Worm (Caenorhabditis elegans): ENCODE results near the gene ilys-3.
A peak's percentile ranks its signal among the peaks of the same experiment; 100 is the strongest.

The ilys-3 gene

DNA sequence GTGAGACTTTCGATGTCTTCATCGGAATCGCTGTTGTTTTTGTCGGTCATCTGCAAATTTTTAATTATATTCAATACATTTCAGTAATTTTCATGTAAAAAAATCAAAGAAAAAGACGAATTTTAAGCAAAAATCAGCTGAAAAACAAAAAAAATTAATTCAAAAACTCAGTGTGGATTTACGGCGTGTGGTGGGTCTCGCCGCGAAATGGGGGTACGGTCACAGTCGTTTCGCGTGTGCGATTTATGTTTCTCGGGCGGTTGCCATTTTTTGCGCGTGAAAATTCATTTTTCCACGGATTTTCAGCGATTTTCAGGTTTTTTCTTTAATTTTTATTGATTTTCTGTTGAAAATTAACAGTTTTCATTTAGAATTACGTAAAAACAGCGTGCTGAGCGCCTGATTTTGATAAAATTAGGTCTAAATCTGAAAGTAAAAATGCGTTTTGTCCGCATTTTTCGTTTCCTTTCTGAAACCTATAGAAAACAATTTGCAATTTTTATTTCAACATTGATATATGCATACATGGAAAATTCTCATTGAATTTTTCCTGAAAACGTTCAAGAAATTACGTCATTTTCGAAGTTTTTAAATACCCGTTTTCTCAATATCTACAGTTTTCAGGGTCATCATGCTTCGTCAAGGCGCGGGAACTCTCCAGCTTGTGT lies 31.0 kb downstream of the ilys-3 start, which contains the start of the genes ccdc-12 and Y69A2AR.18 (continued):
- TF ChIP-seq bed-1 (GFP tag; IDR thresholded peaks at IDR 0.05): no peak
- TF ChIP-seq ztf-3 (GFP tag; optimal IDR thresholded peaks at IDR 0.05): no peak
- no peak for TF ChIP-seq rec-8 (tag; optimal IDR thresholded peaks at IDR 0.05)
- no peak for TF ChIP-seq ama-1 (optimal IDR thresholded peaks at IDR 0.05)
- no peak for TF ChIP-seq ama-1 (GFP tag; optimal IDR thresholded peaks at IDR 0.05)
- no peak for TF ChIP-seq pbrm-1 (GFP tag; IDR thresholded peaks at IDR 0.05)
- TF ChIP-seq F49E8.2 (tag; optimal IDR thresholded peaks at IDR 0.05; ENCODE audit: insufficient read depth): no peak
- peak; percentile 32 for TF ChIP-seq tbp1 (GFP tag; optimal IDR thresholded peaks at IDR 0.05)
- peak; percentile 21 for TF ChIP-seq snpc-3.4 (tag; optimal IDR thresholded peaks at IDR 0.05)
- TF ChIP-seq K11D2.4 (GFP tag; IDR thresholded peaks at IDR 0.05): no peak
- TF ChIP-seq ZK185.1 (tag; optimal IDR thresholded peaks at IDR 0.05; ENCODE audit: poor library complexity, severe bottlenecking): no peak
- TF ChIP-seq ztf-25 (GFP tag; IDR thresholded peaks at IDR 0.05): no peak
- no peak for TF ChIP-seq T07F8.4 (tag; optimal IDR thresholded peaks at IDR 0.05)
- no peak for TF ChIP-seq dpl-1 (GFP tag; optimal IDR thresholded peaks at IDR 0.05)
- no peak for TF ChIP-seq nfyb-1 (GFP tag; IDR thresholded peaks at IDR 0.05)
- TF ChIP-seq ccch-3 (GFP tag; optimal IDR thresholded peaks at IDR 0.05): no peak
- TF ChIP-seq lir-1 (GFP tag; conservative IDR thresholded peaks at IDR 0.05): no peak
- no peak for TF ChIP-seq let-526 (GFP tag; IDR thresholded peaks at IDR 0.05)
- TF ChIP-seq F33H1.4 (GFP tag; IDR thresholded peaks at IDR 0.05): peak; percentile 97
- no peak for TF ChIP-seq snpc-1.1 (tag; optimal IDR thresholded peaks at IDR 0.05; ENCODE audit: insufficient read depth)
- TF ChIP-seq ztf-26 (tag; optimal IDR thresholded peaks at IDR 0.05): no peak
- no peak for TF ChIP-seq madf-3 (GFP tag; IDR thresholded peaks at IDR 0.05)
- TF ChIP-seq hsf-1 (GFP tag; IDR thresholded peaks at IDR 0.05): 0 out of 2 replicates have a peak, but pooled peaks have one; percentile 42
- no peak for TF ChIP-seq lag-1 (GFP tag; IDR thresholded peaks at IDR 0.05)
- TF ChIP-seq C06A6.2 (GFP tag; conservative IDR thresholded peaks at IDR 0.05): no peak
- TF ChIP-seq akir-1 (GFP tag; optimal IDR thresholded peaks at IDR 0.05): no peak
- TF ChIP-seq C17E4.6 (GFP tag; IDR thresholded peaks at IDR 0.05): no peak
- TF ChIP-seq sea-2 (GFP tag; IDR thresholded peaks at IDR 0.05): no peak
- TF ChIP-seq dpff-1 (tag; optimal IDR thresholded peaks at IDR 0.05): no peak
- TF ChIP-seq mes-4 (tag; optimal IDR thresholded peaks at IDR 0.05): no peak
- TF ChIP-seq mcd-1 (GFP tag; IDR thresholded peaks at IDR 0.05): peak; percentile 66
- no peak for TF ChIP-seq T26A5.8 (tag; optimal IDR thresholded peaks at IDR 0.05)
- TF ChIP-seq ztf-22 (GFP tag; optimal IDR thresholded peaks at IDR 0.05): no peak
- no peak for TF ChIP-seq hrde-1 (tag; optimal IDR thresholded peaks at IDR 0.05; ENCODE audit: borderline replicate concordance)
- no peak for TF ChIP-seq K12H6.12 (tag; optimal IDR thresholded peaks at IDR 0.05)
- no peak for TF ChIP-seq nhr-90 (tag; optimal IDR thresholded peaks at IDR 0.05)
- TF ChIP-seq ztf-28 (GFP tag; IDR thresholded peaks at IDR 0.05): no peak
- TF ChIP-seq Y79H2A.3 (GFP tag; conservative IDR thresholded peaks at IDR 0.05): no peak
- no peak for TF ChIP-seq nfya-1 (tag; optimal IDR thresholded peaks at IDR 0.05; ENCODE audit: borderline replicate concordance, insufficient read depth)
- peak; percentile 95 for TF ChIP-seq lsl-1 (GFP tag; optimal IDR thresholded peaks at IDR 0.05)
- no peak for TF ChIP-seq aptf-3 (GFP tag; IDR thresholded peaks at IDR 0.05)
- no peak for TF ChIP-seq ceh-27 (GFP tag; optimal IDR thresholded peaks at IDR 0.05)

All from whole organism, young adult.